Fruit fly (Drosophila melanogaster) whole organism, prepupa: ENCODE data around the gene CG12998.

Source experiments
- Blimp-1 ChIP-seq: fragments of 200-800 bp; sonication (Bioruptor generic); optimal IDR thresholded peaks from 3 replicates; lab custom pipeline; 2017; ENCODE audit warnings: missing biosample characterization, missing genetic modification characterization, mild to moderate bottlenecking, moderate library complexity, missing genetic modification reagents
- CG10631 ChIP-seq: fragments of 200-800 bp; sonication (Bioruptor generic); optimal IDR thresholded peaks from 2 replicates; lab custom pipeline; 2016; ENCODE audit warnings: missing biosample characterization, missing genetic modification characterization
- CG10669 ChIP-seq: fragments of 200-800 bp; sonication (Bioruptor generic); optimal IDR thresholded peaks from 3 replicates; lab custom pipeline; 2018; ENCODE audit warnings: missing biosample characterization, mild to moderate bottlenecking, missing genetic modification characterization, moderate library complexity
- CG11294 ChIP-seq: fragments of 200-800 bp; sonication (Bioruptor generic); IDR thresholded peaks from 2 replicates; pipeline ENCODE4 v1.3.6; 2022; ENCODE audit warnings: missing biosample characterization, missing genetic modification characterization
- CG11762 ChIP-seq: fragments of 200-800 bp; sonication (Bioruptor generic); optimal IDR thresholded peaks from 3 replicates; lab custom pipeline; 2016; ENCODE audit warnings: missing biosample characterization, missing genetic modification characterization; ENCODE audit not compliant: insufficient read depth
- CG11902 ChIP-seq: fragments of 200-800 bp; sonication (Bioruptor generic); optimal IDR thresholded peaks from 3 replicates; lab custom pipeline; 2016; ENCODE audit warnings: missing biosample characterization, missing genetic modification characterization
- CG15336 ChIP-seq: fragments of 200-800 bp; sonication (Bioruptor generic); IDR thresholded peaks from 2 replicates; pipeline ENCODE4 v1.3.6; 2022; ENCODE audit warnings: missing biosample characterization, missing genetic modification characterization
- CG1621 ChIP-seq: fragments of 200-800 bp; sonication (Bioruptor generic); optimal IDR thresholded peaks from 3 replicates; lab custom pipeline; 2018; ENCODE audit warnings: missing biosample characterization, mild to moderate bottlenecking, missing genetic modification characterization
- CG31627 ChIP-seq: fragments of 200-800 bp; sonication (Bioruptor generic); optimal IDR thresholded peaks from 3 replicates; lab custom pipeline; 2016; ENCODE audit warnings: missing biosample characterization, missing genetic modification characterization
- CG32006 ChIP-seq: fragments of 200-800 bp; sonication (Bioruptor generic); optimal IDR thresholded peaks from 3 replicates; lab custom pipeline; 2017; ENCODE audit warnings: missing biosample characterization, mild to moderate bottlenecking, missing genetic modification characterization
- CG34406 ChIP-seq: fragments of 200-800 bp; sonication (Bioruptor generic); optimal IDR thresholded peaks from 3 replicates; lab custom pipeline; 2016; ENCODE audit warnings: missing biosample characterization, missing genetic modification characterization
- CG4318 ChIP-seq: fragments of 200-800 bp; sonication (Bioruptor generic); optimal IDR thresholded peaks from 3 replicates; lab custom pipeline; 2017; ENCODE audit warnings: missing biosample characterization, mild to moderate bottlenecking, missing genetic modification characterization
- CG6163 ChIP-seq: fragments of 200-800 bp; sonication (Bioruptor generic); IDR thresholded peaks from 3 replicates; pipeline ENCODE4 v1.3.6; 2022; ENCODE audit warnings: missing biosample characterization, missing genetic modification characterization
- CG6276 ChIP-seq: fragments of 200-800 bp; sonication (Bioruptor generic); optimal IDR thresholded peaks from 2 replicates; lab custom pipeline; 2017; ENCODE audit warnings: missing biosample characterization, mild to moderate bottlenecking, missing genetic modification characterization
- CG6808 ChIP-seq: fragments of 200-800 bp; sonication (Bioruptor generic); optimal IDR thresholded peaks from 3 replicates; lab custom pipeline; 2017; ENCODE audit warnings: missing biosample characterization, missing genetic modification characterization, mild to moderate bottlenecking, moderate library complexity, missing genetic modification reagents
- CG8119 ChIP-seq: fragments of 200-800 bp; sonication (Bioruptor generic); IDR thresholded peaks from 3 replicates; pipeline ENCODE4 v1.3.6; 2022; ENCODE audit warnings: missing biosample characterization, missing genetic modification characterization
- CG8319 ChIP-seq: fragments of 200-800 bp; sonication (Bioruptor generic); optimal IDR thresholded peaks from 3 replicates; lab custom pipeline; 2016; ENCODE audit warnings: missing biosample characterization, missing genetic modification characterization
- CG8632 ChIP-seq: fragments of 200-800 bp; sonication (Bioruptor generic); optimal IDR thresholded peaks from 3 replicates; lab custom pipeline; 2016; ENCODE audit warnings: missing biosample characterization, missing genetic modification characterization
- Eip75B ChIP-seq: fragments of 200-800 bp; sonication (Bioruptor generic); optimal IDR thresholded peaks from 3 replicates; lab custom pipeline; 2016; ENCODE audit warnings: missing biosample characterization, missing genetic modification characterization
- Eip78C ChIP-seq: fragments of 200-800 bp; sonication (Bioruptor generic); peaks from one replicate; lab custom pipeline; 2016; ENCODE audit warnings: missing biosample characterization, missing genetic modification characterization
- Eip93F ChIP-seq: fragments of 200-800 bp; sonication (Bioruptor generic); optimal IDR thresholded peaks from 2 replicates; lab custom pipeline; 2016; ENCODE audit warnings: missing biosample characterization, mild to moderate bottlenecking, missing genetic modification characterization
- Ets21C ChIP-seq: fragments of 200-800 bp; sonication (Bioruptor generic); optimal IDR thresholded peaks from 3 replicates; lab custom pipeline; 2016; ENCODE audit warnings: missing biosample characterization, missing genetic modification characterization
- Gug ChIP-seq: fragments of 200-800 bp; sonication (Bioruptor generic); IDR thresholded peaks from 2 replicates; pipeline ENCODE4 v1.3.6; 2022; ENCODE audit warnings: missing biosample characterization, missing genetic modification characterization
- Hr38 ChIP-seq: sonication (Bioruptor generic); optimal IDR thresholded peaks from 2 replicates; lab custom pipeline; 2016; ENCODE audit warnings: missing biosample characterization, missing genetic modification characterization
- Hr39 ChIP-seq: fragments of 200-800 bp; sonication (Bioruptor generic); optimal IDR thresholded peaks from 2 replicates; lab custom pipeline; 2016; ENCODE audit warnings: missing biosample characterization, missing genetic modification characterization
- Hr4 ChIP-seq: fragments of 200-800 bp; sonication (Bioruptor generic); optimal IDR thresholded peaks from 3 replicates; lab custom pipeline; 2016; ENCODE audit warnings: missing biosample characterization, missing genetic modification characterization
- Lpt ChIP-seq: fragments of 200-800 bp; sonication (Bioruptor generic); optimal IDR thresholded peaks from 3 replicates; lab custom pipeline; 2016; ENCODE audit warnings: missing biosample characterization, missing genetic modification characterization
- Smox ChIP-seq: fragments of 200-800 bp; sonication (Bioruptor generic); optimal IDR thresholded peaks from 3 replicates; lab custom pipeline; 2016; ENCODE audit warnings: missing biosample characterization, missing genetic modification characterization
- Sox102F ChIP-seq: fragments of 200-800 bp; sonication (Bioruptor generic); optimal IDR thresholded peaks from 2 replicates; lab custom pipeline; 2016; ENCODE audit warnings: missing biosample characterization, mild to moderate bottlenecking, missing genetic modification characterization
- achi ChIP-seq: fragments of 200-800 bp; sonication (Bioruptor generic); optimal IDR thresholded peaks from 3 replicates; lab custom pipeline; 2016; ENCODE audit warnings: missing biosample characterization, missing genetic modification characterization
- cyc ChIP-seq: fragments of 200-800 bp; sonication (Bioruptor generic); optimal IDR thresholded peaks from 3 replicates; lab custom pipeline; 2016; ENCODE audit warnings: missing biosample characterization, missing genetic modification characterization
- dac ChIP-seq: fragments of 200-800 bp; sonication (Bioruptor generic); optimal IDR thresholded peaks from 2 replicates; lab custom pipeline; 2017; ENCODE audit warnings: missing biosample characterization, mild to moderate bottlenecking, missing genetic modification characterization
- dsx ChIP-seq: fragments of 200-800 bp; optimal IDR thresholded peaks from 3 replicates; lab custom pipeline; 2019; ENCODE audit warnings: missing biosample characterization, mild to moderate bottlenecking, missing genetic modification characterization, moderate library complexity; ENCODE audit not compliant: poor library complexity, severe bottlenecking
- eg ChIP-seq: fragments of 200-800 bp; sonication (Bioruptor generic); IDR thresholded peaks from 3 replicates; pipeline ENCODE4 v1.3.6; 2022; ENCODE audit warnings: missing biosample characterization, missing genetic modification characterization
- esn ChIP-seq: fragments of 200-800 bp; sonication (Bioruptor generic); optimal IDR thresholded peaks from 2 replicates; lab custom pipeline; 2016; ENCODE audit warnings: missing biosample characterization, mild to moderate bottlenecking, missing genetic modification characterization, moderate library complexity
- fkh ChIP-seq: fragments of 200-800 bp; sonication (Bioruptor generic); optimal IDR thresholded peaks from 3 replicates; lab custom pipeline; 2017; ENCODE audit warnings: missing biosample characterization, mild to moderate bottlenecking, missing genetic modification characterization, moderate library complexity
- lz ChIP-seq: fragments of 200-800 bp; sonication (Bioruptor generic); optimal IDR thresholded peaks from 3 replicates; lab custom pipeline; 2016; ENCODE audit warnings: missing biosample characterization, missing genetic modification characterization
- net ChIP-seq: fragments of 200-800 bp; sonication (Bioruptor generic); optimal IDR thresholded peaks from 3 replicates; lab custom pipeline; 2016; ENCODE audit warnings: missing biosample characterization, missing genetic modification characterization
- pdm3 ChIP-seq: fragments of 200-800 bp; sonication (Bioruptor generic); optimal IDR thresholded peaks from 3 replicates; lab custom pipeline; 2016; ENCODE audit warnings: missing biosample characterization, missing genetic modification characterization
- salr ChIP-seq, 2 experiments: fragments of 200-800 bp; sonication (Bioruptor generic); optimal IDR thresholded peaks; 3 replicates each; lab custom pipeline; 2016 to 2018; ENCODE audit warnings: missing biosample characterization in 2 of 2, missing genetic modification characterization in 2 of 2, mild to moderate bottlenecking in 1 of 2
- spab ChIP-seq: fragments of 200-800 bp; sonication (Bioruptor generic); optimal IDR thresholded peaks from 2 replicates; lab custom pipeline; 2017; ENCODE audit warnings: missing biosample characterization, mild to moderate bottlenecking, missing genetic modification characterization, missing genetic modification reagents
- topi ChIP-seq: fragments of 200-800 bp; sonication (Bioruptor generic); optimal IDR thresholded peaks from 3 replicates; lab custom pipeline; 2016; ENCODE audit warnings: missing biosample characterization, missing genetic modification characterization

Gene CG12998

DNA sequence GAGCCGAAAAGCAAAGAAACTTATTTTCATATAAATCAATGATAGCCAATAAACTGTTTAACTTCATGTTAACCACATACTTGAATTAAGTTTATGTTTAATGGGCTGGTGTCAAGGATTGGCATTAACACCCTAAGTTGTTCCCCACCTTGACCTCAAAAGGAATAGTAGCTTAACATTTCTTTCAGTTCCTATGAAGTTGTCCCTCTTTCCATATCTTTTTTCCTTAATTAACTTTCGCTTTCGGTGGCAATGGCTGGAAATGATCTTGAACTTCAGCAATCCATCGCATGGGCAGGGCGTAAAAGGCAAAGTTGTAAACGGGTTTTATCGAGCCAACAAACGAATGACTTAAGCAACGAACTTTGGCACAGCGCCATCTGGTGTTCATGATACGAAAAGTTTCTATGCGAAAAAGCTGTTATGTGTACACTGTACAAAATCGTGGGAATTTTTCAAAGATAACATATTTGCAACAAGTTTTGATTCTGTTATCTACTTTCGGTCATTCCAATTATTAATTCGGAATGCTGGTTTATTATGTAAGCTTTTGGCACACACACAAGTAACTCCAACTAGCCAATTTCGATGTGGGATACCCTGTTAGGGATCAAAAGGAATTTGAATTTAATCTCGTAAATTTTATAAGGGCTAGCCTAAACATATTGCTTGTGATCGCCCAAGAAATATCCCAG, 11.2 kb downstream of the CG12998 start (continued):
- peak; percentile 37 for TF ChIP-seq dac
- TF ChIP-seq lz (GFP tag; lab: Kevin White, UChicago) = peak; percentile 67
- TF ChIP-seq Smox (GFP tag; lab: Kevin White, UChicago) = peak; percentile 54
- peak; percentile 34 for TF ChIP-seq Sox102F (GFP tag; lab: Kevin White, UChicago)

DNA sequence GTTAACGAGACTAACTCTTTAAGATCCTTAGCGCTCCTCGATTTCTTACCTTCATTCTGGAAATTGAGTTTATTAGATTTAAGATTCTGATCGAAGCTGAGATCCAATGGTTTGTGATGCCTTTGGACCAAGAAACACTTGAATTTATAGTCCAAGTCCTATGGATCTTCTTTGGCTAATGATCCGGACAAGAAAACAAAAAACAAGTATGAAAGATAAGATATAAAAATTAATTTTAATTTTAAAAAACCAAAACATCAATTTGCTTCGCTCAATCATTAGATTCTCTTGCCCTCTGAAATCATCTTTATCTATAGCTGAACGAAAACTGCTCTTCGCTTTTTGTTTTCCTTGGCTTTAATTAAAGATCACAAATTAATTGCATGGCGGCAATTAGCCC, 12.5 kb downstream of the CG12998 start, which contains the start of gene CG10597:
CG10597 (minus strand) TSS at position 101 of the 400 bp plus-strand sequence.
- no peak for TF ChIP-seq CG11902
- no peak for TF ChIP-seq dsx (GFP tag; lab: Kevin White, UChicago)

DNA sequence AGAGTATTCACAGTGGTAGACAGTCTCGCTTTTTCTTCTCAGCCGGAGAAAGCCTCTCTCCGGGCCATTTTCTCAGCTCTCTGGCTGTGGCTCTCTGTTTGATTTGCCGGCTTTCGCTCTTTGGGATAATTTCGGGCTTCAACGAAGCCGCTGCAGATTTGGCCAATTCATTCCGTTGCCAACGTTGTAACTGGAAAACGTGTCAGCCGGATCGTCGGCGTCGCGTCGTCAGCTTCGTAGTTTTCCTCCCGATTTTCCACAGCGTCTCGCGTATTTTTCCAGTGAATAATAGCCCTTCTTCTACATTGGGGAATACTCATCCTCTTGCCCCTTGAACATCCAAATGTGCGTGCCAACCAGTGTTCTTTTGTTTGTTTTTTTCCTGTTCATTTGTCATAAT, 14.2 kb downstream of the CG12998 start, which contains the start of gene f:
f (plus strand) TSS at position 301 of the 400 bp plus-strand sequence.
- TF ChIP-seq CG11294 (GFP tag; lab: Robert Waterston, UW) (no peak), eg (GFP tag; lab: Robert Waterston, UW) (0 out of 3 replicates have a peak, but pooled peaks have one; percentile 16), CG6808 (GFP tag; lab: Kevin White, UChicago) (no peak), Blimp-1 (GFP tag; lab: Kevin White, UChicago) (no peak)

DNA sequence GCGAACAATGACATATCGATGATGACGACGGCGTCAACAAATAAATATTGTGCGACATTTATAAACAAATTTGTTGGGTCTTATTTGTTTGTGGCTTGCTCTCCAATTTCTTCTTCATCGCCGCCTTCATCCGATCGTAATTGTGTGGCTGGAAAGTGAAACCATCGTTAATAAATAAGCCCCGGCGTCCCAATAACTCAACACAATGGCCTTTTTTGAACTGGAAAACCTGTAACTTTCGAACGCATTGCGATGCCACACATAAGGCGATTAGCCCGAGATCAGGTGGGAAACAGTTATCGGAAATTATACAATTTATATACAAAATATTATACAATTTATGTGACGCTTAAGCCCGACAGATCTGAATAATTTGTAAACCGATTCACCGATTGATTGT, 18.0 kb downstream of the CG12998 start:
- TF ChIP-seq CG31627 = no peak

DNA sequence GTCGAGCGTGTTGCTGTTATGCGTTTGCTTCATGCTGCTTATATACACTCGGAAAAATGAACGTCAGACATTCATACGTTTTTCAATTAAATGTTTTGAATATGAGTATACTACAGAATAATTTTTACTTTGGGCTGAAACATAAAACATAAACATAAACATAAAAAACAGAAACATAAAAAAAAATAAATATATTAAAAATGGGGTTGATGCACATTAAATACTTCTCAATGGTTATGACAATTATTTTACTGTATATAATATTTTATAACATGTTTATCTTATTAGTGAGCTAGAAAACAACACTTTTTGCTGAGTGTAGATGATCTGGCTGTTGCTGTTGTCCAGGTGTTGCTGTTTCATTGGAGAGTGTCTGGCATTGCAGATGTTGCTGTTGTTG, 19.0 kb downstream of the CG12998 start:
- peak; percentile 2 for TF ChIP-seq CG1621
- TF ChIP-seq CG8319 = peak; percentile 51
- TF ChIP-seq pdm3 (GFP tag; lab: Kevin White, UChicago) = peak; percentile 70
- peak; percentile 92 for TF ChIP-seq Eip78C (GFP tag; lab: Kevin White, UChicago)
- peak; percentile 79 for TF ChIP-seq CG4318
- TF ChIP-seq CG8632 (GFP tag; lab: Kevin White, UChicago) = peak; percentile 71
- peak; percentile 67 for TF ChIP-seq CG34406 (GFP tag; lab: Kevin White, UChicago)
- TF ChIP-seq CG8119 = peak; percentile 89
- peak; percentile 55 for TF ChIP-seq spab (GFP tag; lab: Kevin White, UChicago)
- TF ChIP-seq Eip75B (GFP tag; lab: Kevin White, UChicago) = peak; percentile 38
- TF ChIP-seq CG11902 = peak; percentile 13
- TF ChIP-seq fkh (GFP tag; lab: Kevin White, UChicago) = no peak
- no peak for TF ChIP-seq Blimp-1 (GFP tag; lab: Kevin White, UChicago)
- peak; percentile 19 for TF ChIP-seq CG31627
- TF ChIP-seq CG6276 (GFP tag; lab: Kevin White, UChicago) = peak; percentile 78
- TF ChIP-seq CG6163 (GFP tag; lab: Robert Waterston, UW) = peak; percentile 62
- peak; percentile 69 for TF ChIP-seq Hr4 (GFP tag; lab: Kevin White, UChicago)
- peak; percentile 21 for TF ChIP-seq cyc (GFP tag; lab: Kevin White, UChicago)
- no peak for TF ChIP-seq Hr39
- peak; percentile 63 for TF ChIP-seq CG11762 (GFP tag; lab: Kevin White, UChicago)
- TF ChIP-seq salr (GFP tag; optimal IDR thresholded peaks at IDR 0.05; lab: Kevin White, UChicago) = peak in 1 of 2 experiments; percentile 77
- TF ChIP-seq dac = peak; percentile 49
- TF ChIP-seq CG15336 (GFP tag; lab: Robert Waterston, UW) = peak; percentile 87
- peak; percentile 73 for TF ChIP-seq CG10631 (GFP tag; lab: Kevin White, UChicago)
- TF ChIP-seq Smox (GFP tag; lab: Kevin White, UChicago) = peak; percentile 32
- TF ChIP-seq Ets21C = no peak
- no peak for TF ChIP-seq CG10669 (GFP tag; lab: Kevin White, UChicago)
- TF ChIP-seq topi (GFP tag; lab: Kevin White, UChicago) = peak; percentile 46
- TF ChIP-seq Hr38 = no peak
- TF ChIP-seq Sox102F (GFP tag; lab: Kevin White, UChicago) = peak; percentile 35
- TF ChIP-seq esn (GFP tag; lab: Kevin White, UChicago) = peak; percentile 61
- TF ChIP-seq CG32006 (GFP tag; lab: Kevin White, UChicago) = peak; percentile 90
- peak; percentile 78 for TF ChIP-seq net (GFP tag; lab: Kevin White, UChicago)
- no peak; the same call in 1 of the 2 replicates for TF ChIP-seq Gug (GFP tag; lab: Robert Waterston, UW)
- TF ChIP-seq Lpt = peak; percentile 78
- TF ChIP-seq achi (GFP tag; lab: Kevin White, UChicago) = peak; percentile 77
- no peak for TF ChIP-seq Eip93F (GFP tag; lab: Kevin White, UChicago)
